Worm (Caenorhabditis elegans): ENCODE measurements around the gene F09F9.5.
A peak's percentile ranks its signal among the peaks of the same experiment; 100 is the strongest.

The F09F9.5 gene

DNA sequence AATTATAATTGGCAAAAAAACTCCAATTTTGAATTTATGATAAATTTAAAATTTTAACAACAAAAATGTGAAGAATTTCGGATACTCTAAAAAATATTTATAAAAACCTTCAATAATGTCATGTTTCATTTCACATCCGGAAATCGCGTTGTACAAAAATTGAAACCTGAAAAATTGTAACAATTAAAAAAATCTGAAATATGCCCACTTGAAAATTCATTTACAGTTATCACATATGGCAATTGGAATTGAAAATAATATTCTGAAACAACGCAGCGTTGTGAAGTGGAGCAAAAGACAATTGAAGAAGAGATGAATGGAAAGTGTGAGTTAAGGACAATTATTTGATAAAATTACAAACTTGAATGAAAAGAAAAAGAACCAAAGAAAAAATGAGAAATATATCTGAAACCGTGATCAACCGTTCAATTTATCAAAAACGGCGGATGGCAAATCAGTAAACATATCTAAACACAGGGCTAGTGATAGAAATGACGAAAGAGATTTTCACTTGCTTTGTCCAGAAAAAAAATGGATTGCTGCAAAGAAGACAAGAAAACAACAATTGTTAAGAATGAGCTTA is 30.8 kb downstream of the F09F9.5 start:
- TF ChIP-seq nhr-25 (tag; optimal IDR thresholded peaks at IDR 0.05) (no peak), egl-5 (tag; optimal IDR thresholded peaks at IDR 0.05) (no peak), nhr-43 (tag; optimal IDR thresholded peaks at IDR 0.05; ENCODE audit: poor library complexity, severe bottlenecking) (peak; percentile 16), elt-1 (tag; optimal IDR thresholded peaks at IDR 0.05) (no peak), R02D3.7 (tag; optimal IDR thresholded peaks at IDR 0.05) (no peak), nhr-237 (tag; optimal IDR thresholded peaks at IDR 0.05) (no peak)

- no peak for TF ChIP-seq fkh-10 (GFP tag; optimal IDR thresholded peaks at IDR 0.05)
- no peak for TF ChIP-seq egl-5 (tag; optimal IDR thresholded peaks at IDR 0.05)
- TF ChIP-seq nhr-77 (tag; optimal IDR thresholded peaks at IDR 0.05) = no peak
- no peak for TF ChIP-seq snpc-4 (tag; optimal IDR thresholded peaks at IDR 0.05)
- TF ChIP-seq nhr-28 (tag; optimal IDR thresholded peaks at IDR 0.05) = no peak
- TF ChIP-seq nhr-67 (tag; optimal IDR thresholded peaks at IDR 0.05) = no peak
- TF ChIP-seq nhr-25 (tag; optimal IDR thresholded peaks at IDR 0.05) = no peak
- no peak for TF ChIP-seq hmg-11 (tag; optimal IDR thresholded peaks at IDR 0.05)
- TF ChIP-seq ztf-11 (tag; optimal IDR thresholded peaks at IDR 0.05) = no peak
- no peak for TF ChIP-seq pqm-1 (tag; optimal IDR thresholded peaks at IDR 0.05)
- no peak for TF ChIP-seq jun-1 (tag; optimal IDR thresholded peaks at IDR 0.05)
- TF ChIP-seq nhr-11 (tag; optimal IDR thresholded peaks at IDR 0.05) = no peak
- no peak for TF ChIP-seq mml-1 (tag; optimal IDR thresholded peaks at IDR 0.05)
- TF ChIP-seq nhr-23 (tag; optimal IDR thresholded peaks at IDR 0.05) = no peak
- TF ChIP-seq elt-2 (tag; optimal IDR thresholded peaks at IDR 0.05) = no peak
- no peak for TF ChIP-seq nhr-12 (tag; optimal IDR thresholded peaks at IDR 0.05)
- no peak for TF ChIP-seq fkh-2 (tag; optimal IDR thresholded peaks at IDR 0.05)
Measured at ce11 chrX:4151206-4151605, 33.5 kb downstream of the F09F9.5 start.

DNA sequence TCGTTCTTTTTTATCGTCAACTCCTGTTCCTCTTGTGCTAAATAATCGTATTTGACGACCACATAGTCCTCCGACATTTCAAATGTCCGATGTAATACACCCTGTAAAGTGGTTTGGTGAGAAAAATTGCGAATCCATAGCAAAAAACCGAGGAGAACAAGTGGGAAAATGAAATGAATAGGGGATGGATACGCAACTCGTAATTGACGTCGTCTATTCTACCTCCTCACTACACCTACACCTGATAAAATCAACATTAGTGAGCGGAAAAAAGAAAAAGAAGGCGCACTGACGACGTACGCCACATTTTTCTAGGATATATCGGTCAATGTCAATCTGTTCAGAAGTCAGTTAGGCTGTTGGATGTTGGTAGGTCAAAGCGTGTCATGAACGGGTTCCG is 35.6 kb downstream of the F09F9.5 start, which contains the start of gene nck-1:
Gene nck-1 (minus strand): TSS at position 101 of the 400 bp plus-strand sequence.
- TF ChIP-seq unc-39 (tag; optimal IDR thresholded peaks at IDR 0.05) (no peak), egl-5 (tag; optimal IDR thresholded peaks at IDR 0.05) (peak; percentile 21)

- no peak for TF ChIP-seq hmg-11 (tag; optimal IDR thresholded peaks at IDR 0.05)
- TF ChIP-seq ceh-9 (tag; optimal IDR thresholded peaks at IDR 0.05) = no peak
- TF ChIP-seq pha-4 (tag; optimal IDR thresholded peaks at IDR 0.05) = no peak
- peak; percentile 92 for TF ChIP-seq lin-39 (tag; optimal IDR thresholded peaks at IDR 0.05)
- no peak for TF ChIP-seq ceh-28 (tag; optimal IDR thresholded peaks at IDR 0.05)
- no peak for TF ChIP-seq pqm-1 (tag; optimal IDR thresholded peaks at IDR 0.05)
- peak; percentile 82 for TF ChIP-seq egl-5 (tag; optimal IDR thresholded peaks at IDR 0.05)
- TF ChIP-seq ceh-82 (tag; optimal IDR thresholded peaks at IDR 0.05) = no peak
- TF ChIP-seq nhr-28 (tag; optimal IDR thresholded peaks at IDR 0.05) = no peak
- TF ChIP-seq elt-3 (tag; optimal IDR thresholded peaks at IDR 0.05) = no peak
- no peak for TF ChIP-seq ceh-16 (tag; optimal IDR thresholded peaks at IDR 0.05)
- no peak for TF ChIP-seq nhr-23 (tag; optimal IDR thresholded peaks at IDR 0.05)
- peak; percentile 24 for TF ChIP-seq nfya-1 (tag; optimal IDR thresholded peaks at IDR 0.05; ENCODE audit: insufficient read depth)
Measured at ce11 chrX:4154784-4155183, 37.1 kb downstream of the F09F9.5 start.

- TF ChIP-seq nhr-11 (tag; optimal IDR thresholded peaks at IDR 0.05) (no peak), daf-12 (tag; optimal IDR thresholded peaks at IDR 0.05) (no peak), nhr-43 (tag; optimal IDR thresholded peaks at IDR 0.05; ENCODE audit: poor library complexity, severe bottlenecking) (no peak), elt-1 (tag; optimal IDR thresholded peaks at IDR 0.05) (no peak), nhr-25 (tag; optimal IDR thresholded peaks at IDR 0.05) (no peak), ZK546.5 (tag; optimal IDR thresholded peaks at IDR 0.05) (no peak), unc-62 (GFP tag; optimal IDR thresholded peaks at IDR 0.05) (peak; percentile 26), egl-5 (tag; optimal IDR thresholded peaks at IDR 0.05) (no peak), lin-39 (tag; optimal IDR thresholded peaks at IDR 0.05) (peak; percentile 56), nfya-1 (tag; optimal IDR thresholded peaks at IDR 0.05; ENCODE audit: insufficient read depth) (peak; percentile 35), hmg-11 (tag; optimal IDR thresholded peaks at IDR 0.05) (peak; percentile 34), nhr-23 (tag; optimal IDR thresholded peaks at IDR 0.05) (peak; percentile 25), lin-15B (tag; optimal IDR thresholded peaks at IDR 0.05) (no peak), ama-1 (optimal IDR thresholded peaks at IDR 0.05) (peak; percentile 49)
Measured at ce11 chrX:4157896-4158295, 40.2 kb downstream of the F09F9.5 start.
